Fruit fly (Drosophila melanogaster) whole organism, embryonic: ENCODE measurements around the gene Atu.

ENCODE experiments used
- ATbp ChIP-seq: fragments of 200-800 bp; sonication (Bioruptor generic); optimal IDR thresholded peaks from 2 replicates; lab custom pipeline; 2017; ENCODE audit warnings: missing biosample characterization, mild to moderate bottlenecking, missing genetic modification characterization, missing genetic modification reagents
- B-H1 ChIP-seq: fragments of 200-800 bp; sonication (Bioruptor generic); IDR thresholded peaks from 3 replicates; pipeline ENCODE4 v1.3.6; 2022; ENCODE audit warnings: missing biosample characterization, missing genetic modification characterization
- CG10462 ChIP-seq: fragments of 200-800 bp; sonication (Bioruptor generic); optimal IDR thresholded peaks from 2 replicates; lab custom pipeline; 2016; ENCODE audit warnings: missing biosample characterization, missing genetic modification characterization
- CG12071 ChIP-seq: fragments of 200-800 bp; sonication (Bioruptor generic); optimal IDR thresholded peaks from 3 replicates; lab custom pipeline; 2018; ENCODE audit warnings: missing biosample characterization, mild to moderate bottlenecking, missing genetic modification characterization
- CG12769 ChIP-seq: fragments of 200-800 bp; sonication (Bioruptor generic); optimal IDR thresholded peaks from 2 replicates; lab custom pipeline; 2019; ENCODE audit warnings: missing biosample characterization, mild to moderate bottlenecking, missing genetic modification characterization, moderate library complexity
- CG13296 ChIP-seq: fragments of 200-800 bp; sonication (Bioruptor generic); optimal IDR thresholded peaks from 3 replicates; lab custom pipeline; 2018; ENCODE audit warnings: missing biosample characterization, mild to moderate bottlenecking, missing genetic modification characterization
- CG13775 ChIP-seq: fragments of 200-800 bp; sonication (Bioruptor generic); optimal IDR thresholded peaks from 3 replicates; lab custom pipeline; 2017; ENCODE audit warnings: missing biosample characterization, mild to moderate bottlenecking, missing genetic modification characterization
- CG13894 ChIP-seq: fragments of 200-800 bp; sonication (Bioruptor generic); optimal IDR thresholded peaks from 3 replicates; lab custom pipeline; 2018; ENCODE audit warnings: missing biosample characterization, mild to moderate bottlenecking, missing genetic modification characterization, moderate library complexity
- CG1647 ChIP-seq: fragments of 200-800 bp; sonication (Bioruptor generic); optimal IDR thresholded peaks from 3 replicates; lab custom pipeline; 2016; ENCODE audit warnings: missing biosample characterization, missing genetic modification characterization
- CG18476 ChIP-seq: fragments of 200-800 bp; sonication (Bioruptor generic); optimal IDR thresholded peaks from 2 replicates; lab custom pipeline; 2016; ENCODE audit warnings: missing biosample characterization, mild to moderate bottlenecking, missing genetic modification characterization
- CG18599 ChIP-seq: fragments of 200-800 bp; sonication (Bioruptor generic); optimal IDR thresholded peaks from 3 replicates; lab custom pipeline; 2017; ENCODE audit warnings: missing biosample characterization, missing genetic modification characterization, mild to moderate bottlenecking, moderate library complexity, missing genetic modification reagents
- CG2116 ChIP-seq: fragments of 200-800 bp; sonication (Bioruptor generic); optimal IDR thresholded peaks from 3 replicates; lab custom pipeline; 2018; ENCODE audit warnings: missing biosample characterization, mild to moderate bottlenecking, missing genetic modification characterization
- CG3065 ChIP-seq: fragments of 200-800 bp; sonication (Bioruptor generic); optimal IDR thresholded peaks from 2 replicates; lab custom pipeline; 2016; ENCODE audit warnings: missing biosample characterization, missing genetic modification characterization
- CG32772 ChIP-seq: fragments of 200-800 bp; sonication (Bioruptor generic); IDR thresholded peaks from 2 replicates; pipeline ENCODE4 v1.3.6; 2022; ENCODE audit warnings: missing biosample characterization, missing genetic modification characterization
- CG43689 ChIP-seq: fragments of 200-800 bp; sonication (Bioruptor generic); IDR thresholded peaks from 2 replicates; pipeline ENCODE4 v1.3.6; 2022; ENCODE audit warnings: missing biosample characterization, missing genetic modification characterization
- CG4617 ChIP-seq: fragments of 200-800 bp; sonication (Bioruptor generic); optimal IDR thresholded peaks from 3 replicates; lab custom pipeline; 2016; ENCODE audit warnings: missing biosample characterization, missing genetic modification characterization, borderline replicate concordance
- CG6654 ChIP-seq: fragments of 200-800 bp; sonication (Bioruptor generic); optimal IDR thresholded peaks from 2 replicates; lab custom pipeline; 2017; ENCODE audit warnings: missing biosample characterization, mild to moderate bottlenecking, missing genetic modification characterization
- CG6689 ChIP-seq: fragments of 200-800 bp; sonication (Bioruptor generic); IDR thresholded peaks from 2 replicates; pipeline ENCODE4 v1.3.6; 2022; ENCODE audit warnings: missing biosample characterization, missing genetic modification characterization
- CG7987 ChIP-seq: fragments of 200-800 bp; sonication (Bioruptor generic); optimal IDR thresholded peaks from 2 replicates; lab custom pipeline; 2018; ENCODE audit warnings: missing biosample characterization, mild to moderate bottlenecking, missing genetic modification characterization, moderate library complexity
- CG8089 ChIP-seq: fragments of 200-800 bp; sonication (Bioruptor generic); optimal IDR thresholded peaks from 3 replicates; lab custom pipeline; 2016; ENCODE audit warnings: missing biosample characterization, missing genetic modification characterization
- CG8281 ChIP-seq: fragments of 200-800 bp; sonication (Bioruptor generic); optimal IDR thresholded peaks from 2 replicates; lab custom pipeline; 2018; ENCODE audit warnings: missing biosample characterization, mild to moderate bottlenecking, missing genetic modification characterization, moderate library complexity
- CG8290 ChIP-seq, 3 experiments: fragments of 200-800 bp; sonication (Bioruptor generic); optimal IDR thresholded peaks; 2 replicates each; lab custom pipeline; 2016 to 2019; ENCODE audit warnings: missing biosample characterization in 3 of 3, missing genetic modification characterization in 3 of 3, mild to moderate bottlenecking in 2 of 3, moderate library complexity in 1 of 3
- Deaf1 ChIP-seq: fragments of 200-800 bp; optimal IDR thresholded peaks from 3 replicates; lab custom pipeline; 2019; ENCODE audit warnings: missing biosample characterization, mild to moderate bottlenecking, missing genetic modification characterization, moderate library complexity
- Dip2 ChIP-seq: fragments of 200-800 bp; sonication (Bioruptor generic); IDR thresholded peaks from 2 replicates; pipeline ENCODE4 v1.3.6; 2022; ENCODE audit warnings: missing biosample characterization, missing genetic modification characterization
- E2f1 ChIP-seq: fragments of 200-800 bp; sonication (Bioruptor generic); IDR thresholded peaks from 2 replicates; pipeline ENCODE4 v1.3.6; 2022; ENCODE audit warnings: missing biosample characterization, missing genetic modification characterization
- H2.0 ChIP-seq: fragments of 200-800 bp; sonication (Bioruptor generic); IDR thresholded peaks from 2 replicates; pipeline ENCODE4 v1.3.6; 2022; ENCODE audit warnings: missing biosample characterization, missing genetic modification characterization
- HLH54F ChIP-seq: fragments of 200-800 bp; sonication (Bioruptor generic); optimal IDR thresholded peaks from 3 replicates; lab custom pipeline; 2016; ENCODE audit warnings: missing biosample characterization, missing genetic modification characterization
- HmgZ ChIP-seq: fragments of 200-800 bp; sonication (Bioruptor generic); optimal IDR thresholded peaks from 2 replicates; lab custom pipeline; 2018; ENCODE audit warnings: missing biosample characterization, mild to moderate bottlenecking, missing genetic modification characterization
- Hr78 ChIP-seq, 2 experiments: fragments of 200-800 bp in 1 of 2; fragments of >200 bp in 1 of 2; sonication (Bioruptor generic) in 1 of 2; optimal IDR thresholded peaks; 2 replicates each; lab custom pipeline; 2017 to 2019; ENCODE audit warnings: missing biosample characterization in 2 of 2, missing genetic modification characterization in 2 of 2, mild to moderate bottlenecking in 1 of 2, moderate library complexity in 1 of 2
- Jarid2 ChIP-seq: fragments of 200-800 bp; sonication (Bioruptor generic); optimal IDR thresholded peaks from 3 replicates; lab custom pipeline; 2017; ENCODE audit warnings: mild to moderate bottlenecking, missing biosample characterization, missing genetic modification reagents, missing genetic modification characterization
- NK7.1 ChIP-seq: fragments of 200-800 bp; sonication (Bioruptor generic); optimal IDR thresholded peaks from 3 replicates; lab custom pipeline; 2016; ENCODE audit warnings: missing biosample characterization, missing genetic modification characterization
- Tbp ChIP-seq: fragments of >200 bp; optimal IDR thresholded peaks from 2 replicates; lab custom pipeline; 2018; ENCODE audit warnings: missing biosample characterization, missing genetic modification characterization
- YL-1 ChIP-seq: fragments of 200-800 bp; sonication (Bioruptor generic); optimal IDR thresholded peaks from 3 replicates; lab custom pipeline; 2017; ENCODE audit warnings: missing biosample characterization, mild to moderate bottlenecking, missing genetic modification characterization
- amos ChIP-seq: fragments of 200-800 bp; sonication (Bioruptor generic); IDR thresholded peaks from 2 replicates; pipeline ENCODE4 v1.3.6; 2022; ENCODE audit warnings: missing biosample characterization, missing genetic modification characterization; ENCODE audit not compliant: partially characterized antibody
- ara ChIP-seq: fragments of 200-800 bp; sonication (Bioruptor generic); IDR thresholded peaks from 2 replicates; pipeline ENCODE4 v1.3.6; 2022; ENCODE audit warnings: missing biosample characterization, missing genetic modification characterization
- bigmax ChIP-seq: fragments of 200-800 bp; sonication (Bioruptor generic); optimal IDR thresholded peaks from 2 replicates; lab custom pipeline; 2018; ENCODE audit warnings: missing biosample characterization, mild to moderate bottlenecking, missing genetic modification characterization
- chm ChIP-seq: fragments of 200-800 bp; sonication (Bioruptor generic); IDR thresholded peaks from 2 replicates; pipeline ENCODE4 v1.3.6; 2022; ENCODE audit warnings: missing biosample characterization, missing genetic modification characterization
- exex ChIP-seq: fragments of 200-800 bp; sonication (Bioruptor generic); optimal IDR thresholded peaks from 4 replicates; lab custom pipeline; 2018; ENCODE audit warnings: missing biosample characterization, mild to moderate bottlenecking, missing genetic modification characterization, moderate library complexity
- ind ChIP-seq: fragments of 200-800 bp; sonication (Bioruptor generic); optimal IDR thresholded peaks from 3 replicates; lab custom pipeline; 2016; ENCODE audit warnings: missing biosample characterization, missing genetic modification characterization
- lov ChIP-seq, 2 experiments: fragments of 200-800 bp in 1 of 2; fragments of >200 bp in 1 of 2; sonication (Bioruptor generic) in 1 of 2; IDR thresholded peaks in 1 of 2; optimal IDR thresholded peaks in 1 of 2; 2 replicates in 1 of 2; 3 replicates in 1 of 2; pipeline versions ENCODE4 v1.3.6 to Lab custom; 2017 to 2022; ENCODE audit warnings: missing biosample characterization in 1 of 2, missing genetic modification characterization in 1 of 2
- mirr ChIP-seq: fragments of 200-800 bp; sonication (Bioruptor generic); optimal IDR thresholded peaks from 3 replicates; lab custom pipeline; 2018; ENCODE audit warnings: missing biosample characterization, mild to moderate bottlenecking, missing genetic modification characterization
- onecut ChIP-seq: fragments of 200-800 bp; sonication (Bioruptor generic); IDR thresholded peaks from 2 replicates; pipeline ENCODE4 v1.3.6; 2022; ENCODE audit warnings: missing biosample characterization, missing genetic modification characterization
- scrt ChIP-seq: fragments of 200-800 bp; sonication (Bioruptor generic); optimal IDR thresholded peaks from 2 replicates; lab custom pipeline; 2018; ENCODE audit warnings: missing biosample characterization, mild to moderate bottlenecking, missing genetic modification characterization, moderate library complexity
- seq ChIP-seq: fragments of 200-800 bp; sonication (Bioruptor generic); IDR thresholded peaks from 2 replicates; pipeline ENCODE4 v1.3.6; 2022; ENCODE audit warnings: missing biosample characterization, missing genetic modification characterization
- sqz ChIP-seq: fragments of 200-800 bp; sonication (Bioruptor generic); optimal IDR thresholded peaks from 3 replicates; lab custom pipeline; 2018; ENCODE audit warnings: missing biosample characterization, mild to moderate bottlenecking, missing genetic modification characterization
- tll ChIP-seq, 2 experiments: fragments of 200-800 bp in 1 of 2; fragments of >200 bp in 1 of 2; sonication (Bioruptor generic) in 1 of 2; optimal IDR thresholded peaks; 2 replicates each; lab custom pipeline; 2017 to 2019; ENCODE audit warnings: missing biosample characterization in 2 of 2, missing genetic modification characterization in 2 of 2, mild to moderate bottlenecking in 1 of 2, moderate library complexity in 1 of 2
- toy ChIP-seq: fragments of 200-800 bp; sonication (Bioruptor generic); IDR thresholded peaks from 2 replicates; pipeline ENCODE4 v1.3.6; 2022; ENCODE audit warnings: missing biosample characterization, missing genetic modification characterization
- unc-4 ChIP-seq: fragments of 200-800 bp; sonication (Bioruptor generic); IDR thresholded peaks from 2 replicates; pipeline ENCODE4 v1.3.6; 2022; ENCODE audit warnings: missing biosample characterization, missing genetic modification characterization; ENCODE audit not compliant: partially characterized antibody
- usp ChIP-seq: fragments of >200 bp; optimal IDR thresholded peaks from 2 replicates; lab custom pipeline; 2017; ENCODE audit warnings: missing biosample characterization, missing genetic modification characterization

Gene Atu

dm6 chr3R:5592009-5592572, 21.1 kb upstream of the Atu start (continued):
- TF ChIP-seq chm (GFP tag; lab: Robert Waterston, UW) (no peak), lov (optimal IDR thresholded peaks at IDR 0.05; lab: Kevin White, UChicago) (no peak), lov (GFP tag; IDR thresholded peaks at IDR 0.05; lab: Robert Waterston, UW) (no peak), CG13775 (GFP tag; lab: Kevin White, UChicago) (no peak), YL-1 (GFP tag; lab: Kevin White, UChicago) (peak; percentile 78), CG8290 (GFP tag; optimal IDR thresholded peaks at IDR 0.05; lab: Kevin White, UChicago) (no peak), CG8290 (tag; optimal IDR thresholded peaks at IDR 0.05; lab: Kevin White, UChicago) (peak in 1 of 2 experiments; percentile 19), tll (GFP tag; optimal IDR thresholded peaks at IDR 0.05; lab: Kevin White, UChicago) (no peak), CG6689 (GFP tag; lab: Robert Waterston, UW) (no peak), Dip2 (GFP tag; lab: Robert Waterston, UW) (no peak), toy (GFP tag; lab: Robert Waterston, UW) (no peak), Hr78 (GFP tag; optimal IDR thresholded peaks at IDR 0.05; lab: Kevin White, UChicago) (no peak), onecut (GFP tag; lab: Robert Waterston, UW) (no peak), HLH54F (GFP tag; lab: Kevin White, UChicago) (no peak), E2f1 (GFP tag; lab: Robert Waterston, UW) (no peak), H2.0 (GFP tag; lab: Robert Waterston, UW) (no peak), mirr (GFP tag; lab: Kevin White, UChicago) (peak; percentile 24), bigmax (GFP tag; lab: Kevin White, UChicago) (peak; percentile 13), ind (GFP tag; lab: Kevin White, UChicago) (no peak), CG8089 (GFP tag; lab: Kevin White, UChicago) (no peak), HmgZ (tag; lab: Kevin White, UChicago) (peak; percentile 31), CG1647 (GFP tag; lab: Kevin White, UChicago) (no peak), ATbp (GFP tag; lab: Kevin White, UChicago) (no peak), CG10462 (no peak), CG43689 (GFP tag; lab: Robert Waterston, UW) (no peak), CG4617 (GFP tag; lab: Kevin White, UChicago) (peak; percentile 47), CG6654 (GFP tag; lab: Kevin White, UChicago) (no peak), CG2116 (GFP tag; lab: Kevin White, UChicago) (no peak), ara (GFP tag; lab: Robert Waterston, UW) (no peak), unc-4 (no peak), CG13296 (no peak), exex (tag; lab: Kevin White, UChicago) (no peak), Jarid2 (no peak), B-H1 (GFP tag; lab: Robert Waterston, UW) (no peak), CG7987 (GFP tag; lab: Kevin White, UChicago) (no peak), CG3065 (GFP tag; lab: Kevin White, UChicago) (no peak), sqz (GFP tag; lab: Kevin White, UChicago) (no peak), NK7.1 (no peak), Tbp (GFP tag; lab: Kevin White, UChicago) (no peak), CG32772 (no peak), amos (GFP tag; lab: Robert Waterston, UW) (peak; percentile 33; the same call in 1 of the 2 replicates), scrt (GFP tag; lab: Kevin White, UChicago) (no peak), CG18599 (GFP tag; lab: Kevin White, UChicago) (no peak), Deaf1 (tag; lab: Kevin White, UChicago) (peak; percentile 41), CG8281 (no peak), usp (no peak), CG18476 (GFP tag; lab: Kevin White, UChicago) (no peak), seq (GFP tag; lab: Robert Waterston, UW) (no peak), CG12769 (no peak), CG12071 (GFP tag; lab: Kevin White, UChicago) (no peak), CG13894 (tag; lab: Kevin White, UChicago) (no peak)
